Worm (Caenorhabditis elegans): ENCODE measurements around the gene F53B1.2.

Gene F53B1.2

ce11 chrX:2108682-2109081, at the start of gene F53B1.2:
TSS of gene F53B1.2 (plus strand) at chrX:2108982.
- TF ChIP-seq npax-4 (tag; optimal IDR thresholded peaks at IDR 0.05): no peak
- TF ChIP-seq nhr-11 (tag; optimal IDR thresholded peaks at IDR 0.05): no peak
- no peak for TF ChIP-seq sox-4 (tag; optimal IDR thresholded peaks at IDR 0.05)

- TF ChIP-seq zip-5 (tag; optimal IDR thresholded peaks at IDR 0.05): no peak
- TF ChIP-seq tbx-7 (tag; optimal IDR thresholded peaks at IDR 0.05): no peak
Measured at ce11 chrX:2064730-2065129, 44.1 kb upstream of the F53B1.2 start, which contains the start of gene F49H12.7. TSS of gene F49H12.7 (plus strand) at chrX:2065030.

- TF ChIP-seq elt-2 (tag; optimal IDR thresholded peaks at IDR 0.05) (peak; percentile 1), ceh-19 (GFP tag; optimal IDR thresholded peaks at IDR 0.05) (no peak)
Measured at ce11 chrX:2068294-2068693, 40.5 kb upstream of the F53B1.2 start.

DNA sequence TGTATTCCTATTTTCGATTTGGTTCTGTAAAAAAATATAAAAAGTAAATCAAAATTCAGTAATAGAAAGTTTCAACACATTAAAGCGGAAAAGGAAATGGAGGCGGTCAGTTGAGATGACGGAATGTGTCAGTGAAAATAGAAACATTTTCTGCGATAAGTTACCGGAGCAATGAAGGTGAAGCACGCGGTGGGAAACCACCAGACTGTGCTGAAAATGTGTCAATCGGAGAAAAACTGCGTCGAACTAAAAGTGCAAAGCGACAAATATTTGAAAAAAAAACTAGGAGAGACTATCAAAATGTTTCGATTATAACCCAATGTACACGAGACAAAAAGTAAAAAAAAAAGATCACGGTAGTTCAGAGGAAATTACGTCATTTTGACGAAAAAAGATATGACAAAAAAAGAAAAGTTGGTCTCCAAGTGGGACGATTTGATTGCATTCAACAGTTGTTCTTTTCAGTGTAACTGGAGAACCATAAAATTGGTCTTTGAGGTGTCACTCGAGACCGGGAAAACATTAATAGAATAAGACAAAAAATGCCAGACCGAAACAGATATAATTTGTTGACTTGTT, 38.3 kb upstream of the F53B1.2 start, which contains the start of gene acl-4:
Gene acl-4, minus strand, starts transcription at position 27 of the 579 bp plus-strand sequence.
- TF ChIP-seq hlh-30 (tag; optimal IDR thresholded peaks at IDR 0.05; ENCODE audit: insufficient read depth): no peak
- TF ChIP-seq ahr-1 (tag; optimal IDR thresholded peaks at IDR 0.05): no peak
- no peak for TF ChIP-seq K02D7.2 (tag; optimal IDR thresholded peaks at IDR 0.05)
- no peak for TF ChIP-seq hlh-15 (tag; optimal IDR thresholded peaks at IDR 0.05)

- peak; percentile 6 for TF ChIP-seq hlh-8 (tag; optimal IDR thresholded peaks at IDR 0.05)
- TF ChIP-seq ama-1 (optimal IDR thresholded peaks at IDR 0.05): no peak
- TF ChIP-seq sox-2 (GFP tag; IDR thresholded peaks at IDR 0.05): 0 out of 2 replicates have a peak, but pooled peaks have one; percentile 5
- TF ChIP-seq ceh-48 (tag; optimal IDR thresholded peaks at IDR 0.05): no peak
- TF ChIP-seq ceh-34 (tag; optimal IDR thresholded peaks at IDR 0.05): peak; percentile 31
- TF ChIP-seq ceh-22 (tag; optimal IDR thresholded peaks at IDR 0.05): no peak
- no peak for TF ChIP-seq odd-2 (tag; optimal IDR thresholded peaks at IDR 0.05)
- TF ChIP-seq elt-2 (tag; optimal IDR thresholded peaks at IDR 0.05): peak; percentile 81
- no peak for TF ChIP-seq ttx-3 (tag; optimal IDR thresholded peaks at IDR 0.05)
- TF ChIP-seq madf-2 (tag; optimal IDR thresholded peaks at IDR 0.05): no peak
- peak; percentile 56 for TF ChIP-seq tbx-2 (tag; optimal IDR thresholded peaks at IDR 0.05)
- TF ChIP-seq pqm-1 (tag; optimal IDR thresholded peaks at IDR 0.05): no peak
- TF ChIP-seq dmd-4 (tag; optimal IDR thresholded peaks at IDR 0.05; ENCODE audit: borderline replicate concordance): no peak
- no peak for TF ChIP-seq pax-1 (tag; optimal IDR thresholded peaks at IDR 0.05)
- TF ChIP-seq pha-2 (tag; optimal IDR thresholded peaks at IDR 0.05): no peak
- TF ChIP-seq syd-9 (tag; optimal IDR thresholded peaks at IDR 0.05): no peak
- peak; percentile 43 for TF ChIP-seq ceh-18 (tag; optimal IDR thresholded peaks at IDR 0.05)
- TF ChIP-seq ceh-19 (GFP tag; optimal IDR thresholded peaks at IDR 0.05): no peak
- TF ChIP-seq mec-3 (tag; optimal IDR thresholded peaks at IDR 0.05; ENCODE audit: borderline replicate concordance): no peak
- no peak for TF ChIP-seq pros-1 (tag; optimal IDR thresholded peaks at IDR 0.05)
- peak; percentile 42 for TF ChIP-seq unc-42 (tag; optimal IDR thresholded peaks at IDR 0.05)
- no peak for TF ChIP-seq ceh-2 (tag; optimal IDR thresholded peaks at IDR 0.05)
- no peak for TF ChIP-seq rnt-1 (tag; optimal IDR thresholded peaks at IDR 0.05)
- peak; percentile 96 for TF ChIP-seq hlh-30 (tag; optimal IDR thresholded peaks at IDR 0.05; ENCODE audit: insufficient read depth)
- peak; percentile 23 for TF ChIP-seq unc-55 (GFP tag; optimal IDR thresholded peaks at IDR 0.05)
- TF ChIP-seq npax-4 (tag; optimal IDR thresholded peaks at IDR 0.05): no peak
- TF ChIP-seq ceh-31 (tag; optimal IDR thresholded peaks at IDR 0.05): peak; percentile 55
- peak; percentile 71 for TF ChIP-seq sdc-2 (tag; optimal IDR thresholded peaks at IDR 0.05)
- peak; percentile 26 for TF ChIP-seq nfya-1 (tag; optimal IDR thresholded peaks at IDR 0.05)
- TF ChIP-seq hlh-6 (tag; optimal IDR thresholded peaks at IDR 0.05): no peak
Measured at ce11 chrX:2071392-2072001, 37.3 kb upstream of the F53B1.2 start.

Measured in whole organism, late embryonic.